Worm (Caenorhabditis elegans): ENCODE results near the gene lipl-5.

DNA sequence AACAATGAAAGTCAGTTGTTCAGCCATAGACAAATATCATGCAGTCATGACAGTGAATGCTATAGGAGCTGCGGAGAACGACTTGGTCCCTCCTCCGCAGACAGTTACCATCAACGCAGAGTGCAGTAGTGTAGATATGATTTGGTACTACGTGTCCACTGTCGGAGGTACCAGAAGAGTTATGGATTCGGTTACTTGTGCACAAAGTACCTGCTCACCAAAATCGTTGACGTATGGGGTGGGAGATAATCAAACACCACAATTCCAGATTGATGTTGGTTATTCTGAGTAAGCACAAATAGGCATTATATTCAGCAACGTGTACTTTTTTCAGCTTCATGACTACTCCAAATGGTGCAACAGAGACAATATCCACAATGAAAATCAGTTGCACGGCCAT, 47.4 kb downstream of the lipl-5 start:
- TF ChIP-seq hnd-1 (tag; optimal IDR thresholded peaks at IDR 0.05) (no peak), aly-1 (tag; optimal IDR thresholded peaks at IDR 0.05) (no peak), ama-1 (optimal IDR thresholded peaks at IDR 0.05) (no peak), tra-4 (tag; optimal IDR thresholded peaks at IDR 0.05) (no peak), ceh-13 (GFP tag; optimal IDR thresholded peaks at IDR 0.05) (no peak), tbx-37 (GFP tag; conservative IDR thresholded peaks at IDR 0.05) (no peak)

All from whole organism, early embryonic.